Worm (Caenorhabditis elegans) whole organism, midembryonic: ENCODE results near the gene W07A12.4.

Experiments
- T22C8.4 ChIP-seq: fragments of 200-800 bp; sonication (Bioruptor generic); IDR thresholded peaks from 2 replicates; pipeline ENCODE4 v1.3.6; 2022; ENCODE audit warnings: missing genetic modification characterization, missing compliant biosample characterization
- cog-1 ChIP-seq: sonication (generic microtip); optimal IDR thresholded peaks from 2 replicates; lab custom pipeline; 2016; ENCODE audit warnings: missing genetic modification characterization, missing compliant biosample characterization
- flt-1 ChIP-seq: fragments of 200-800 bp; sonication (Bioruptor generic); IDR thresholded peaks from 2 replicates; pipeline ENCODE4 v1.3.6; 2022; ENCODE audit warnings: missing genetic modification characterization, missing compliant biosample characterization
- klf-2 ChIP-seq: fragments of 200-800 bp; sonication (Bioruptor generic); conservative IDR thresholded peaks from 2 replicates; pipeline ENCODE4 v1.3.6; 2022; ENCODE audit warnings: missing genetic modification reagents, missing genetic modification characterization, missing compliant biosample characterization
- med-1 ChIP-seq: sonication (generic microtip); optimal IDR thresholded peaks from 2 replicates; lab custom pipeline; 2017; ENCODE audit warnings: missing genetic modification characterization, mild to moderate bottlenecking, missing compliant biosample characterization, antibody characterized with exemption, missing genetic modification reagents; ENCODE audit not compliant: insufficient read depth
- ref-1 ChIP-seq: fragments of 200-800 bp; sonication (Bioruptor generic); conservative IDR thresholded peaks from 2 replicates; pipeline ENCODE4 v1.3.6; 2022; ENCODE audit warnings: missing genetic modification reagents, missing genetic modification characterization, missing compliant biosample characterization
- tab-1 ChIP-seq: fragments of 200-800 bp; sonication (Bioruptor generic); IDR thresholded peaks from 2 replicates; pipeline ENCODE4 v1.3.6; 2022; ENCODE audit warnings: missing genetic modification characterization, missing compliant biosample characterization
- ztf-23 ChIP-seq: fragments of 200-800 bp; sonication (Bioruptor generic); IDR thresholded peaks from 2 replicates; pipeline ENCODE4 v1.3.6; 2022; ENCODE audit warnings: missing genetic modification reagents, missing genetic modification characterization, missing compliant biosample characterization
- ztf-29 ChIP-seq: fragments of 200-800 bp; sonication (Bioruptor generic); IDR thresholded peaks from 2 replicates; pipeline ENCODE4 v1.3.6; 2022; ENCODE audit warnings: missing genetic modification reagents, missing genetic modification characterization, missing compliant biosample characterization

Gene W07A12.4

DNA sequence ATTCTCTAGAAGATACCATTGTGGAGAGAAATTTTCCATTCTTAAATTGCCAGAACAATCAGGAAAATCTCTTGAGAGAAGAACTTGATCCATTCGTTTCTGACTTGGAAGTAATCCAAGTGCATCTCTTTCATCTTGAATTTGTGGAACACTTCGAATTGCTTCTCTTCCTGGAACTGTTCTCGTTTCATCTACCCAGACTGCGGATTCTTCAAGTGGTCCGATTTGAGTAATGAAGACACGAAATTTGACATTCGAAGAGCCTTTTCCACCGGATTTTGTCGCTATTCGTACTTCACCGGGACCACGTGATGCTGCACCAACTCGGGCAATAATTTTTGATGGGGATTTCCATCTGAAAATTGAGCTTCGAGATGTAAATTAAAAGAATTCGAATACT lies 30.5 kb downstream of the W07A12.4 start:
- TF ChIP-seq cog-1 (no peak), flt-1 (GFP tag; lab: Robert Waterston, UW) (no peak), ref-1 (no peak), klf-2 (GFP tag; lab: Robert Waterston, UW) (no peak), med-1 (GFP tag; lab: Kevin White, UChicago) (no peak), ztf-23 (no peak), T22C8.4 (GFP tag; lab: Robert Waterston, UW) (no peak), tab-1 (GFP tag; lab: Robert Waterston, UW) (no peak), ztf-29 (no peak)

DNA sequence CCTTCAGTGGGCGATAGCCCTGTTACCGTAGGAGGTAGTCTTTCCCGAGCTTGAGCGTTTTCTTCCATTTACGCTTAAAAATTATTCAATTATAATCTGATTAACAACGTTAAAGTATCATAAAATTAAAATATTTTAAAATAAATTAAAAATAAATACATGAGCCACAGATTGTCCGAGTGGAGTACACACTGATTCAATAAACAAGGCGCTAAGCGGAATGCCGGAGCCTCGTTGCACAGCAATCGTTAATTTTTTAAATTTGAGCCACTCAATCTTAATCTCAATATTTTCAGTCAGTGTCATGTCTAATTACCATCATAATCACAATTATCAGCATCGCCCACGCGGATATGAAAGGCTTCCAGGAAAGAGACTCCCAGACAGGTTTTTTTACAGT lies 31.0 kb downstream of the W07A12.4 start, which contains the start of the genes sec-5 and pir-1:
TSS of gene sec-5 (minus strand) at position 73 of the 400 bp plus-strand sequence.
TSS of gene pir-1 (plus strand) at position 221 of the 400 bp plus-strand sequence.
- TF ChIP-seq klf-2 (GFP tag; lab: Robert Waterston, UW) (no peak), flt-1 (GFP tag; lab: Robert Waterston, UW) (0 out of 2 replicates have a peak, but pooled peaks have one; percentile 26)

DNA sequence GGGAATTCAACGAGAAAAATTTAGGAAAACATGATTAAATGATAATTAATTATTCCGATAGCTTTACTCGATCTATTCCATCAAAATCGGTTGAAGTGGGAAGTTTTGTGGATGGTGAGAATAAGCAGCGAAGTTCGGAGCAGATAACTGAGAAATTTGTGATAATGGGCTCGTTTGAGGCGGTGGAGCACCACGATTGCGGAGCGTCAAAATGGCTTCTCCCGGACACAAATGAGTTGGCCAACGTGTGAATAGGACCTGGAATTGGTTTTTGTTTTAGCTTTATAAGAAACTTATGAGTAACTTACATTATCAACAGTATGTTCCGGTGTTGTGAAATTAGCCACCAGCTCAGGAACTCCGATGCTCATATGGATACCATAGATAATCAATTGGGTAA lies 32.8 kb downstream of the W07A12.4 start:
- TF ChIP-seq tab-1 (GFP tag; lab: Robert Waterston, UW) (peak; percentile 61; the same call in 1 of the 2 replicates), klf-2 (GFP tag; lab: Robert Waterston, UW) (no peak)

- no peak for TF ChIP-seq tab-1 (GFP tag; lab: Robert Waterston, UW)
- no peak for TF ChIP-seq T22C8.4 (GFP tag; lab: Robert Waterston, UW)
- TF ChIP-seq cog-1, result no peak
- TF ChIP-seq med-1 (GFP tag; lab: Kevin White, UChicago), result no peak
- no peak for TF ChIP-seq ref-1
- no peak for TF ChIP-seq klf-2 (GFP tag; lab: Robert Waterston, UW)
- no peak for TF ChIP-seq flt-1 (GFP tag; lab: Robert Waterston, UW)
- no peak for TF ChIP-seq ztf-23
Observed at ce11 chrII:9181155-9181554, 35.1 kb downstream of the W07A12.4 start.

- no peak for TF ChIP-seq ztf-29
- TF ChIP-seq T22C8.4 (GFP tag; lab: Robert Waterston, UW), result no peak
- no peak for TF ChIP-seq cog-1
- no peak for TF ChIP-seq ztf-23
- no peak for TF ChIP-seq tab-1 (GFP tag; lab: Robert Waterston, UW)
- TF ChIP-seq med-1 (GFP tag; lab: Kevin White, UChicago), result no peak
- no peak for TF ChIP-seq ref-1
- no peak for TF ChIP-seq flt-1 (GFP tag; lab: Robert Waterston, UW)
- no peak for TF ChIP-seq klf-2 (GFP tag; lab: Robert Waterston, UW)
Observed at ce11 chrII:9185915-9186314, 39.9 kb downstream of the W07A12.4 start.

DNA sequence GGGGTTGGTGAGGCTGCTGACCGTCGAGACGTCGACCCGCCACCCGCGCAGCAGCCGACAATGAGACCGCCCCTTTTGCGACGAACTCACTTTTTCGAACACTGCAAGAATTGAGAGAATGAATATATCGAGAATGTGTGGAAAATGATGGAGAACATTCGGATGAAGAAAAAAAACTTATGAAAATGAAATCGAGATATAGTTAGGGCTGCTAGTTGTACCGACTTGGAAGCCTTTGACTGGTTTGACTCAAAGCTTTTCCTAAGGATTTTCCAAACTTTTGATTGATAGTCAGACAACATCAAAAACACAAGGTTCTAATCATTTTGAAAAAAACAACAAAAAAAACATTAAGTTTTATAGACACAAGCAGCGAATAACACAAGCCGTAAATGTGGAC lies 42.3 kb downstream of the W07A12.4 start, which contains the start of gene sym-2:
TSS of gene sym-2 (minus strand) at position 101 of the 400 bp plus-strand sequence.
- TF ChIP-seq ztf-29, result no peak

- no peak for TF ChIP-seq flt-1 (GFP tag; lab: Robert Waterston, UW)
- no peak for TF ChIP-seq T22C8.4 (GFP tag; lab: Robert Waterston, UW)
- TF ChIP-seq ref-1, result no peak
Observed at ce11 chrII:9189648-9190047, 43.6 kb downstream of the W07A12.4 start.

DNA sequence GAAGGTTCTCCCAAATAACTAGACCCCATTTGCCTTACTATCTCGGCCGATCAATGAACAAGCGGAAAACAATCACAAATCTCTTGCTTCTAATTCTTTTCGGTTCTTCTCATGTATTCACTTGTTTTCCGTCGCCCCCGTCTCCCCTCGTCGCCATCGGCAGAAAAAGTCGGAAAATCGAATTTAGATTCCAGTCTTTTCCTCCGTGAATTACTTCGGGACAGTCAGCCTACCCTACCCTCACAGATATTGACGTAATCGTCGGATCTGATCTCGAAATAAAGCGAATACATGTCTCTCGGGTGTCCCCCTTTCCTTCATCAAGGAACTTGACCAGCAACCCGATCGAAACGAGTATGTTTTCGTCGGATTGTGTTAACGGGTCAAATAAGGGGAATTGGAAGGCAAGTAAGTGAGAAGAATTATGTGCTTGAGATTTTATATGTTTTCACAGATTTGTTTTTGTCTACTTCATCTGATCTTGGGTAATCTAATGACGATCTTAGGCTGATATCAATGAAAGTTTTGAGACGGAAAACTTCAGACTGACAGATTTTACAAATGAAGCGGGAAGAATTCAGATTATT lies 44.5 kb downstream of the W07A12.4 start:
- no peak for TF ChIP-seq ztf-29
- no peak for TF ChIP-seq T22C8.4 (GFP tag; lab: Robert Waterston, UW)
- no peak for TF ChIP-seq flt-1 (GFP tag; lab: Robert Waterston, UW)
- TF ChIP-seq tab-1 (GFP tag; lab: Robert Waterston, UW), result no peak
- TF ChIP-seq med-1 (GFP tag; lab: Kevin White, UChicago), result no peak
- TF ChIP-seq klf-2 (GFP tag; lab: Robert Waterston, UW), result no peak
- no peak for TF ChIP-seq cog-1
- no peak for TF ChIP-seq ref-1
- no peak for TF ChIP-seq ztf-23

ce11 chrII:9194195-9194594 lies 48.1 kb downstream of the W07A12.4 start, which contains the start of gene twk-4:
twk-4 (minus strand) TSS chrII:9194295.
- TF ChIP-seq med-1 (GFP tag; lab: Kevin White, UChicago) (no peak), cog-1 (no peak), ztf-29 (no peak), ztf-23 (no peak), T22C8.4 (GFP tag; lab: Robert Waterston, UW) (no peak), flt-1 (GFP tag; lab: Robert Waterston, UW) (no peak), tab-1 (GFP tag; lab: Robert Waterston, UW) (no peak), ref-1 (no peak), klf-2 (GFP tag; lab: Robert Waterston, UW) (no peak)

- no peak for TF ChIP-seq ref-1
- TF ChIP-seq tab-1 (GFP tag; lab: Robert Waterston, UW), result no peak
- TF ChIP-seq med-1 (GFP tag; lab: Kevin White, UChicago), result no peak
- no peak for TF ChIP-seq ztf-29
- TF ChIP-seq flt-1 (GFP tag; lab: Robert Waterston, UW), result no peak
- TF ChIP-seq ztf-23, result no peak
- TF ChIP-seq cog-1, result no peak
- TF ChIP-seq klf-2 (GFP tag; lab: Robert Waterston, UW), result no peak
- TF ChIP-seq T22C8.4 (GFP tag; lab: Robert Waterston, UW), result no peak
Observed at ce11 chrII:9196325-9196724, 50.3 kb downstream of the W07A12.4 start.

ce11 chrII:9197212-9197611 lies 51.2 kb downstream of the W07A12.4 start, which contains the start of gene let-23:
let-23 (plus strand) TSS chrII:9197512.
- no peak for TF ChIP-seq med-1 (GFP tag; lab: Kevin White, UChicago)
- TF ChIP-seq tab-1 (GFP tag; lab: Robert Waterston, UW), result no peak
- no peak for TF ChIP-seq ztf-23
